Fruit fly (Drosophila melanogaster): ENCODE data around the gene pn.

Gene pn

dm6 chrX:2166129-2166528 lies 14.9 kb upstream of the pn start (continued):
- TF ChIP-seq CG1603 (tag; optimal IDR thresholded peaks at IDR 0.05) (peak; percentile 80), bcd (GFP tag; optimal IDR thresholded peaks at IDR 0.05) (peak; percentile 53), CG17359 (tag; optimal IDR thresholded peaks at IDR 0.05) (peak; percentile 71), Gug (GFP tag; IDR thresholded peaks at IDR 0.05) (peak; percentile 59; the same call in 3 of the 4 replicates), stc (GFP tag; IDR thresholded peaks at IDR 0.05) (peak; percentile 43; the same call in 1 of the 2 replicates), Oli (tag; optimal IDR thresholded peaks at IDR 0.05) (peak; percentile 46), B-H1 (GFP tag; IDR thresholded peaks at IDR 0.05) (peak; percentile 37; the same call in 2 of the 3 replicates), nmo (GFP tag; optimal IDR thresholded peaks at IDR 0.05) (peak; percentile 6), pnt (GFP tag; optimal IDR thresholded peaks at IDR 0.05) (peak; percentile 35), Ssrp (tag; optimal IDR thresholded peaks at IDR 0.05) (peak; percentile 49), row (GFP tag; IDR thresholded peaks at IDR 0.05) (peak; percentile 63), esg (GFP tag; conservative IDR thresholded peaks at IDR 0.05) (peak; percentile 51), CG33557 (GFP tag; optimal IDR thresholded peaks at IDR 0.05) (no peak), btn (GFP tag; optimal IDR thresholded peaks at IDR 0.05) (peak; percentile 46), slbo (GFP tag; IDR thresholded peaks at IDR 0.05) (peak; percentile 53), caup (GFP tag; optimal IDR thresholded peaks at IDR 0.05; ENCODE audit: severe bottlenecking) (no peak), D19B (GFP tag; optimal IDR thresholded peaks at IDR 0.05) (no peak), ewg (GFP tag; optimal IDR thresholded peaks at IDR 0.05) (peak; percentile 51), CG16863 (GFP tag; optimal IDR thresholded peaks at IDR 0.05) (peak; percentile 34), lab (GFP tag; optimal IDR thresholded peaks at IDR 0.05) (peak; percentile 28), CG10366 (GFP tag; IDR thresholded peaks at IDR 0.05) (peak; percentile 73), CG15696 (tag; optimal IDR thresholded peaks at IDR 0.05) (no peak), ttk (GFP tag; IDR thresholded peaks at IDR 0.05) (peak; percentile 35; the same call in 1 of the 2 replicates), CG14441 (GFP tag; IDR thresholded peaks at IDR 0.05) (0 out of 2 replicates have a peak, but pooled peaks have one; percentile 14), CG14667 (GFP tag; IDR thresholded peaks at IDR 0.05) (peak; percentile 29; the same call in 1 of the 2 replicates), sisA (GFP tag; IDR thresholded peaks at IDR 0.05) (peak; percentile 80), Med (GFP tag) (peak; percentile 11), pan (optimal IDR thresholded peaks at IDR 0.05) (no peak), pan (GFP tag; optimal IDR thresholded peaks at IDR 0.05 in 1 of 2, IDR thresholded peaks at IDR 0.05 in 1 of 2) (peak in 1 of 2 experiments; percentile 47), tio (GFP tag; optimal IDR thresholded peaks at IDR 0.05) (no peak), CG5953 (GFP tag; IDR thresholded peaks at IDR 0.05) (peak; percentile 78), tna (GFP tag; IDR thresholded peaks at IDR 0.05; ENCODE audit: partially characterized antibody) (no peak), chif (GFP tag; optimal IDR thresholded peaks at IDR 0.05) (peak in 1 of 2 experiments; percentile 51), CG4820 (GFP tag; optimal IDR thresholded peaks at IDR 0.05) (peak; percentile 44), sqz (GFP tag; optimal IDR thresholded peaks at IDR 0.05) (no peak), CG11398 (GFP tag; optimal IDR thresholded peaks at IDR 0.05) (no peak), Mes4 (GFP tag; optimal IDR thresholded peaks at IDR 0.05) (peak; percentile 43), CG17328 (GFP tag; IDR thresholded peaks at IDR 0.05) (peak; percentile 82), aop (GFP tag; IDR thresholded peaks at IDR 0.05) (0 out of 2 replicates have a peak, but pooled peaks have one; percentile 26), lilli (GFP tag; optimal IDR thresholded peaks at IDR 0.05) (peak; percentile 5), eyg (GFP tag; optimal IDR thresholded peaks at IDR 0.05) (no peak), ranshi (GFP tag; IDR thresholded peaks at IDR 0.05) (peak; percentile 61; the same call in 1 of the 2 replicates), CG7839 (tag; optimal IDR thresholded peaks at IDR 0.05) (peak; percentile 8), wor (GFP tag; IDR thresholded peaks at IDR 0.05) (peak; percentile 74), bsh (GFP tag; optimal IDR thresholded peaks at IDR 0.05) (peak in 1 of 2 experiments; percentile 71), CG1792 (GFP tag; optimal IDR thresholded peaks at IDR 0.05) (peak; percentile 22), danr (GFP tag; IDR thresholded peaks at IDR 0.05) (0 out of 2 replicates have a peak, but pooled peaks have one; percentile 10), tgo (GFP tag; IDR thresholded peaks at IDR 0.05) (0 out of 3 replicates have a peak, but pooled peaks have one; percentile 26), Ada2b (GFP tag; IDR thresholded peaks at IDR 0.05) (peak; percentile 43), sens (GFP tag) (peak; percentile 66), CG1832 (GFP tag; optimal IDR thresholded peaks at IDR 0.05) (no peak)
